Worm (Caenorhabditis elegans) whole organism, young adult: Measurements from ENCODE around the gene lsd-1.

Experiments used
- B0035.1 ChIP-seq: sonication (generic microtip); optimal IDR thresholded peaks from 2 replicates; lab custom pipeline; 2016; ENCODE audit warnings: missing genetic modification characterization, mild to moderate bottlenecking, missing compliant biosample characterization, missing genotype, missing genetic modification reagents
- B0336.3 ChIP-seq: fragments of 200-800 bp; sonication (Bioruptor generic); IDR thresholded peaks from 2 replicates; pipeline ENCODE4 v1.3.6; 2022; ENCODE audit warnings: missing genetic modification characterization, missing compliant biosample characterization
- C17E4.6 ChIP-seq: fragments of 200-800 bp; sonication (Bioruptor generic); IDR thresholded peaks from 2 replicates; pipeline ENCODE4 v1.3.6; 2022; ENCODE audit warnings: missing genetic modification reagents, missing genetic modification characterization, missing compliant biosample characterization
- D2030.7 ChIP-seq: fragments of 200-800 bp; sonication (Bioruptor generic); IDR thresholded peaks from 2 replicates; pipeline ENCODE4 v1.3.6; 2022; ENCODE audit warnings: missing genetic modification reagents, missing genetic modification characterization, missing compliant biosample characterization
- F10E7.11 ChIP-seq: sonication (generic microtip); optimal IDR thresholded peaks from 2 replicates; lab custom pipeline; 2017; ENCODE audit warnings: mild to moderate bottlenecking, missing genetic modification characterization, moderate library complexity, missing compliant biosample characterization
- F33H1.4 ChIP-seq: fragments of 200-800 bp; sonication (Bioruptor generic); IDR thresholded peaks from 2 replicates; pipeline ENCODE4 v1.3.6; 2022; ENCODE audit warnings: missing genetic modification reagents, missing genetic modification characterization, missing compliant biosample characterization
- F37B4.10 ChIP-seq: fragments of 200-800 bp; sonication (Bioruptor generic); IDR thresholded peaks from 2 replicates; pipeline ENCODE4 v1.3.6; 2022; ENCODE audit warnings: missing genetic modification characterization, missing compliant biosample characterization
- F55B11.4 ChIP-seq: sonication (generic microtip); optimal IDR thresholded peaks from 2 replicates; lab custom pipeline; 2016; ENCODE audit warnings: missing compliant biosample characterization, missing genetic modification characterization, borderline replicate concordance; ENCODE audit not compliant: insufficient read depth
- T07F8.4 ChIP-seq: sonication (generic microtip); optimal IDR thresholded peaks from 2 replicates; lab custom pipeline; 2016; ENCODE audit warnings: mild to moderate bottlenecking, missing genetic modification characterization, moderate library complexity, missing compliant biosample characterization
- Y53F4B.3 ChIP-seq: fragments of 200-800 bp; sonication (Bioruptor generic); IDR thresholded peaks from 2 replicates; pipeline ENCODE4 v1.3.6; 2022; ENCODE audit warnings: missing genetic modification reagents, missing genetic modification characterization, missing compliant biosample characterization
- Y53G8AR.9 ChIP-seq: fragments of 200-800 bp; sonication (Bioruptor generic); conservative IDR thresholded peaks from 2 replicates; pipeline ENCODE4 v1.3.6; 2022; ENCODE audit warnings: missing genetic modification reagents, missing genetic modification characterization, missing compliant biosample characterization
- Y56A3A.18 ChIP-seq: fragments of 200-800 bp; sonication (Bioruptor generic); IDR thresholded peaks from 2 replicates; pipeline ENCODE4 v1.3.6; 2022; ENCODE audit warnings: missing genetic modification reagents, missing genetic modification characterization, missing compliant biosample characterization
- Y67H2A.10 ChIP-seq: fragments of 200-800 bp; sonication (Bioruptor generic); conservative IDR thresholded peaks from 2 replicates; pipeline ENCODE4 v1.3.6; 2022; ENCODE audit warnings: missing genetic modification reagents, missing genetic modification characterization, missing compliant biosample characterization
- Y79H2A.3 ChIP-seq: fragments of 200-800 bp; sonication (Bioruptor generic); conservative IDR thresholded peaks from 2 replicates; pipeline ENCODE4 v1.3.6; 2022; ENCODE audit warnings: missing genetic modification reagents, missing genetic modification characterization, missing compliant biosample characterization
- Y95B8A.8 ChIP-seq: fragments of 200-800 bp; sonication (Bioruptor generic); IDR thresholded peaks from 2 replicates; pipeline ENCODE4 v1.3.6; 2022; ENCODE audit warnings: missing genetic modification reagents, missing genetic modification characterization, missing compliant biosample characterization
- akir-1 ChIP-seq: fragments of 200-800 bp; sonication (Bioruptor generic); optimal IDR thresholded peaks from 2 replicates; lab custom pipeline; 2018; ENCODE audit warnings: mild to moderate bottlenecking, missing genetic modification characterization, moderate library complexity, missing compliant biosample characterization
- atf-7 ChIP-seq: sonication (generic microtip); optimal IDR thresholded peaks from 2 replicates; lab custom pipeline; 2017; ENCODE audit warnings: mild to moderate bottlenecking, missing genetic modification characterization, missing compliant biosample characterization
- attf-5 ChIP-seq: fragments of 200-800 bp; sonication (Bioruptor generic); optimal IDR thresholded peaks from 2 replicates; lab custom pipeline; 2018; ENCODE audit warnings: mild to moderate bottlenecking, missing genetic modification characterization, missing compliant biosample characterization
- bed-1 ChIP-seq: fragments of 200-800 bp; sonication (Bioruptor generic); IDR thresholded peaks from 2 replicates; pipeline ENCODE4 v1.3.6; 2022; ENCODE audit warnings: missing genetic modification reagents, missing genetic modification characterization, missing compliant biosample characterization
- ceh-79 ChIP-seq: sonication (generic microtip); optimal IDR thresholded peaks from 2 replicates; lab custom pipeline; 2017; ENCODE audit warnings: mild to moderate bottlenecking, missing genetic modification characterization, missing compliant biosample characterization
- ceh-91 ChIP-seq: fragments of 200-800 bp; sonication (Bioruptor generic); IDR thresholded peaks from 2 replicates; pipeline ENCODE4 v1.3.6; 2022; ENCODE audit warnings: missing genetic modification reagents, missing genetic modification characterization, missing compliant biosample characterization
- chd-7 ChIP-seq: sonication (generic microtip); optimal IDR thresholded peaks from 2 replicates; lab custom pipeline; 2016; ENCODE audit warnings: mild to moderate bottlenecking, missing genetic modification characterization, moderate library complexity, missing compliant biosample characterization
- die-1 ChIP-seq: sonication (generic microtip); optimal IDR thresholded peaks from 2 replicates; lab custom pipeline; 2016; ENCODE audit warnings: missing genotype, mild to moderate bottlenecking, missing genetic modification characterization, missing compliant biosample characterization
- dpff-1 ChIP-seq: sonication (generic microtip); optimal IDR thresholded peaks from 2 replicates; lab custom pipeline; 2017; ENCODE audit warnings: mild to moderate bottlenecking, missing genetic modification characterization, missing compliant biosample characterization
- efl-1 ChIP-seq: fragments of 150-350 bp; optimal IDR thresholded peaks from 2 replicates; lab custom pipeline; 2014; ENCODE audit warnings: missing biosample characterization, missing genetic modification reagents, missing genetic modification characterization
- egl-44 ChIP-seq: fragments of 200-800 bp; sonication (Bioruptor generic); IDR thresholded peaks from 2 replicates; pipeline ENCODE4 v1.3.6; 2022; ENCODE audit warnings: missing genetic modification reagents, missing genetic modification characterization, missing compliant biosample characterization
- egrh-3 ChIP-seq: fragments of 200-800 bp; sonication (Bioruptor generic); IDR thresholded peaks from 2 replicates; pipeline ENCODE4 v1.3.6; 2022; ENCODE audit warnings: missing genetic modification reagents, missing genetic modification characterization, missing compliant biosample characterization
- ekl-4 ChIP-seq: fragments of 200-800 bp; sonication (Bioruptor generic); IDR thresholded peaks from 2 replicates; pipeline ENCODE4 v1.3.6; 2022; ENCODE audit warnings: missing genetic modification reagents, missing genetic modification characterization, missing compliant biosample characterization
- ets-4 ChIP-seq: fragments of 200-800 bp; sonication (Bioruptor generic); optimal IDR thresholded peaks from 2 replicates; lab custom pipeline; 2018; ENCODE audit warnings: mild to moderate bottlenecking, missing genetic modification characterization, missing compliant biosample characterization
- him-1 ChIP-seq: sonication (generic microtip); optimal IDR thresholded peaks from 2 replicates; lab custom pipeline; 2016; ENCODE audit warnings: missing genotype, missing genetic modification reagents, missing genetic modification characterization, missing compliant biosample characterization
- hmg-20 ChIP-seq: fragments of 200-800 bp; sonication (Bioruptor generic); IDR thresholded peaks from 2 replicates; pipeline ENCODE4 v1.3.6; 2022; ENCODE audit warnings: missing genetic modification reagents, missing genetic modification characterization, missing compliant biosample characterization
- let-607 ChIP-seq, 2 experiments: fragments of 200-800 bp in 1 of 2; sonication (Bioruptor generic) in 1 of 2; sonication (generic microtip) in 1 of 2; optimal IDR thresholded peaks; 2 replicates each; lab custom pipeline; 2016 to 2018; ENCODE audit warnings: mild to moderate bottlenecking in 2 of 2, missing compliant biosample characterization in 2 of 2, missing genetic modification characterization in 2 of 2, moderate library complexity in 2 of 2, missing genotype in 1 of 2
- lin-26 ChIP-seq: fragments of 200-800 bp; sonication (Bioruptor generic); IDR thresholded peaks from 2 replicates; pipeline ENCODE4 v1.3.6; 2022; ENCODE audit warnings: missing genetic modification reagents, missing genetic modification characterization, missing compliant biosample characterization
- lin-40 ChIP-seq: sonication (generic microtip); optimal IDR thresholded peaks from 2 replicates; lab custom pipeline; 2016; ENCODE audit warnings: missing genetic modification characterization, mild to moderate bottlenecking, missing compliant biosample characterization, missing genotype, missing genetic modification reagents
- lsl-1 ChIP-seq: fragments of 200-800 bp; sonication (Bioruptor generic); optimal IDR thresholded peaks from 2 replicates; lab custom pipeline; 2018; ENCODE audit warnings: mild to moderate bottlenecking, missing genetic modification characterization, moderate library complexity, missing compliant biosample characterization
- madf-10 ChIP-seq: sonication (generic microtip); optimal IDR thresholded peaks from 2 replicates; lab custom pipeline; 2016; ENCODE audit warnings: mild to moderate bottlenecking, missing genetic modification characterization, missing compliant biosample characterization
- mes-4 ChIP-seq: sonication (generic microtip); optimal IDR thresholded peaks from 2 replicates; lab custom pipeline; 2016; ENCODE audit warnings: missing genotype, missing genetic modification characterization, missing compliant biosample characterization
- nfya-1 ChIP-seq: sonication (generic microtip); optimal IDR thresholded peaks from 2 replicates; lab custom pipeline; 2017; ENCODE audit warnings: antibody characterized with exemption, missing compliant biosample characterization, missing genetic modification characterization, borderline replicate concordance; ENCODE audit not compliant: insufficient read depth
- nfyb-1 ChIP-seq: fragments of 200-800 bp; sonication (Bioruptor generic); IDR thresholded peaks from 2 replicates; pipeline ENCODE4 v1.3.6; 2022; ENCODE audit warnings: missing genetic modification reagents, missing genetic modification characterization, missing compliant biosample characterization
- nhr-120 ChIP-seq: fragments of 200-800 bp; sonication (Bioruptor generic); IDR thresholded peaks from 2 replicates; pipeline ENCODE4 v1.3.6; 2022; ENCODE audit warnings: missing genetic modification characterization, missing compliant biosample characterization
- nhr-80 ChIP-seq: sonication (generic microtip); optimal IDR thresholded peaks from 2 replicates; lab custom pipeline; 2016; ENCODE audit warnings: missing genetic modification characterization, missing compliant biosample characterization
- nhr-90 ChIP-seq: sonication (generic microtip); optimal IDR thresholded peaks from 2 replicates; lab custom pipeline; 2016; ENCODE audit warnings: missing genotype, mild to moderate bottlenecking, missing genetic modification characterization, missing compliant biosample characterization
- rec-8 ChIP-seq, 2 experiments: sonication (generic microtip); optimal IDR thresholded peaks; 2 replicates each; lab custom pipeline; 2016; ENCODE audit warnings: mild to moderate bottlenecking in 2 of 2, missing genetic modification characterization in 2 of 2, missing genetic modification reagents in 2 of 2, missing genotype in 2 of 2, missing biosample characterization in 1 of 2, missing compliant biosample characterization in 1 of 2, moderate library complexity in 1 of 2
- snpc-1.3 ChIP-seq: sonication (generic microtip); optimal IDR thresholded peaks from 2 replicates; lab custom pipeline; 2017; ENCODE audit warnings: missing genetic modification characterization, mild to moderate bottlenecking, missing compliant biosample characterization, antibody characterized with exemption, moderate library complexity, missing genotype, missing genetic modification reagents; ENCODE audit not compliant: insufficient read depth
- tbp1 ChIP-seq: fragments of 200-800 bp; sonication (Bioruptor generic); optimal IDR thresholded peaks from 2 replicates; lab custom pipeline; 2018; ENCODE audit warnings: mild to moderate bottlenecking, missing genetic modification characterization, missing compliant biosample characterization
- unc-130 ChIP-seq: sonication (generic microtip); optimal IDR thresholded peaks from 2 replicates; lab custom pipeline; 2016; ENCODE audit warnings: missing genetic modification reagents, missing genetic modification characterization, missing compliant biosample characterization
- unc-62 ChIP-seq: fragments of 150-350 bp; optimal IDR thresholded peaks from 2 replicates; lab custom pipeline; 2014; ENCODE audit warnings: missing biosample characterization, missing genetic modification reagents, missing genetic modification characterization
- ztf-18 ChIP-seq: sonication (generic microtip); optimal IDR thresholded peaks from 2 replicates; lab custom pipeline; 2016; ENCODE audit warnings: missing genotype, mild to moderate bottlenecking, missing genetic modification characterization, missing compliant biosample characterization

Gene lsd-1

DNA sequence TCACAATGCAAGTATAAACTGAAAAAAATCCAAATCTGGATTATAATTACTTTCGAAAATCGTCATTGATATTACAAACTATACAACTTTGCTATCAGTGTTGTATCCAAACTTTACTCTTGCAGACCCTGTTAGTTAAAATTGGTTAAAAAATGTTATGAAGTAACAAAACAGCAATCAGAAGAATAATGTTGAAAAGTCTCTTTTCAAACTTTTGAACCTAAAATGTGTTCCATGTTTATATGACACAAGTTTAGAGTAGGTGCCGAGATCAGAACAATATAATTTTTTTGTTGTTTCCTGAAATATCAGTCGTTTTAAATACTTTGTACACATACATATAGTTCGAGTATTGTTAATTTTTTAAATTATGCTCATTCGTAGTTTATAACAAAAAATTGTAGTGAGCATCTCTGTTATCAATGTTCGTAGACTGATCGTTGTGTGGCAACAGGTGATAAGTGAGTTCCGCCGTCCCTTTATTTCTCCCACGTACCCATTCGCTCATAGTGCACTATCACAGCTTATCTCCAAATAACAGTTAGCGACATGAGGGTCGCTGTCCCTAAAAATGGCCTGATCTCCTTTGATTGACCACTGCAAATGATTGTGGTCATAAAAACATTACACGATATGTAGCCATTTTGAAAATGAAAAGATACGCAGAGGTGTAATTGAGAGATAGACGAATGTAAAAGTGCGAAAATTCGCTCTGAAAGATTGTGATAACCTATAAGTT lies 13.6 kb downstream of the lsd-1 start:
- TF ChIP-seq nhr-120 (GFP tag; lab: Robert Waterston, UW) (no peak), Y56A3A.18 (GFP tag; lab: Robert Waterston, UW) (no peak), die-1 (tag; lab: Kevin White, UChicago) (no peak), hmg-20 (GFP tag; lab: Robert Waterston, UW) (no peak), ets-4 (GFP tag; lab: Kevin White, UChicago) (no peak), D2030.7 (GFP tag; lab: Robert Waterston, UW) (no peak), C17E4.6 (no peak), snpc-1.3 (no peak), B0035.1 (no peak), F37B4.10 (GFP tag; lab: Robert Waterston, UW) (no peak), efl-1 (GFP tag; lab: Kevin White, UChicago) (no peak), rec-8 (tag; optimal IDR thresholded peaks at IDR 0.05; lab: Kevin White, UChicago) (no peak), egl-44 (GFP tag; lab: Robert Waterston, UW) (no peak), ekl-4 (GFP tag; lab: Robert Waterston, UW) (no peak), tbp1 (GFP tag; lab: Kevin White, UChicago) (no peak), Y53G8AR.9 (peak; percentile 57; the same call in 1 of the 2 replicates), madf-10 (tag; lab: Kevin White, UChicago) (peak; percentile 9), akir-1 (GFP tag; lab: Kevin White, UChicago) (no peak), atf-7 (peak; percentile 40), Y95B8A.8 (no peak), egrh-3 (GFP tag; lab: Robert Waterston, UW) (no peak), lsl-1 (GFP tag; lab: Kevin White, UChicago) (no peak), mes-4 (no peak), let-607 (tag; optimal IDR thresholded peaks at IDR 0.05; lab: Kevin White, UChicago) (peak in 1 of 2 experiments; percentile 1), lin-40 (tag; lab: Kevin White, UChicago) (peak; percentile 8), nfya-1 (tag; lab: Kevin White, UChicago) (no peak), bed-1 (GFP tag; lab: Robert Waterston, UW) (no peak), Y67H2A.10 (GFP tag; lab: Robert Waterston, UW) (no peak), dpff-1 (no peak), F10E7.11 (tag; lab: Kevin White, UChicago) (no peak), lin-26 (GFP tag; lab: Robert Waterston, UW) (no peak), F55B11.4 (tag; lab: Kevin White, UChicago) (no peak), him-1 (no peak), chd-7 (peak; percentile 22), attf-5 (GFP tag; lab: Kevin White, UChicago) (no peak), ceh-79 (no peak), Y53F4B.3 (no peak), T07F8.4 (no peak), ztf-18 (tag; lab: Kevin White, UChicago) (no peak), nhr-80 (tag; lab: Kevin White, UChicago) (peak; percentile 94), ceh-91 (GFP tag; lab: Robert Waterston, UW) (no peak), unc-62 (no peak), nhr-90 (tag; lab: Kevin White, UChicago) (no peak), B0336.3 (no peak), unc-130 (GFP tag; lab: Kevin White, UChicago) (no peak), F33H1.4 (GFP tag; lab: Robert Waterston, UW) (no peak), Y79H2A.3 (GFP tag; lab: Robert Waterston, UW) (no peak), nfyb-1 (GFP tag; lab: Robert Waterston, UW) (no peak)
